Worm (Caenorhabditis elegans): ENCODE data around the gene hip-1.

DNA sequence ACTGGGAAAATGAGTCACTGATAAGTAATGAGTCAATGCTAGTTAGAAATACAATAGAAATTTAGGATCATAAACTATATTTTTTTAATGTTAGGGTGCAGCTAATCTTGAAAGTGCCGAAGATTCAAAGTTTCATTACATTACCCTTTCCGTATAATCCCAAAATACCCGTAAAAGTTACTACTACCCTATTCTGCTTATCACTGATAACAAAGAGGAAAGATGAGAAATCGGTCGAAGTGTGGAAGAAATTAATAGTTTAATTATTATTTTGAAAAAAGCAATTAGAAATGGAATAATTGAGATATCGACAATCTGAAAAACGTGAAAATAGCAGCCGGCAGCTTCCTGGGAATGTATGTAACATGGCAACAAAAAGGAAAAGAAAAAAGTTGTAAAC, 15.4 kb downstream of the hip-1 start:
- TF ChIP-seq nhr-77 (tag; optimal IDR thresholded peaks at IDR 0.05) (no peak), snpc-4 (tag; optimal IDR thresholded peaks at IDR 0.05) (no peak)
